Worm (Caenorhabditis elegans): ENCODE data around the gene npp-25.

Gene npp-25

DNA sequence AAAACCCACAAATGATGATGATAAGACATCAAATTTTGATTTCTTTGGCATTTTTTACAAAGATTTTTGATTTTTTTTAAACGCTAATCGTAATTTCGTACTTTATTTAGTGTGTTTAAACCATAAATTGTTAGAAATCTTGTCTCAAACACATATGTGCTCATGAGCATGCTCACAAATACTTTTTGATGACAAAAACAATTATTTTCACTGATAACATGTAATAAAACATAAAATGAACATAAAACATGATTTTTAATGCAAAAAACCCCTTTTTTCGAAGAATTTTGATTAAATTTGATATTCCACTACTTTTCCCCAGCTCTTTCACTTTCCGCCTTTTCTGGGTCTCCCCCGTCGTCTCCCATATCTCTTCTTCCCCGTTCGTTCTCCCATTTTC, 7.0 kb upstream of the npp-25 start:
- no peak for TF ChIP-seq unc-62 (GFP tag; optimal IDR thresholded peaks at IDR 0.05)

DNA sequence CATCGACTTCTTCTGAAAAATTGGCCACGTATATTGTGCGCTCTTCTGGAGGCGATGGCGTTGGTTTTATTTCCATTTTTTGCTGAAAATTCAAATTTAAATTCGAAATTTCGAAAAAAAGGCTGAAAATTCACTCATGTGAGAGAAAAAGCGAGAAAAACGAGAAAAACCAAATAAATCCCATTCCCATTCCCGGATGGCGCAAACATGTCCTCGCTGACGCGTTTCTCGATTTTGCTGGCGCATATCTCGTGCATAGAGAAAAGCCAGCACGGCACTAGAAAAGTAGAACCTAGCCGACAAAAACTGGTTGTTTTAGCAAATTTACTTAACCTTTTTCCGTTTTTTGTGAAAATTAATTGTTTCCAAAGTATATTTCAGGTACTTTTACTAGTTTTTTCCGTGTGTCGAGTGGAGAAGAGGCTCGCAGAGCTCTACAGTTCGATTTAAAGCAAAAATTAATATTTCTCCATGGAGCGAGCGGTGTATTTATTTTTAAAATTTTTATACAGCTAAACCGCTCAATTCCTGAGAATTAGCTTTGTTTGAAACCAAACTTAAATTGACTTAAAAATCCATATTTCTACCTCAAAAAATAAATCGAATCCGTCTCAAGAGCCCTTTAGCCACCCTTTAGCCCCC, 6.1 kb upstream of the npp-25 start, which contains the start of gene rbm-7:
Gene rbm-7 (minus strand): TSS at position 82 of the 642 bp plus-strand sequence.
- TF ChIP-seq lsy-2 (tag; optimal IDR thresholded peaks at IDR 0.05): peak; percentile 53
- peak; percentile 42 for TF ChIP-seq pha-4 (tag; optimal IDR thresholded peaks at IDR 0.05)
- TF ChIP-seq mep-1 (tag; optimal IDR thresholded peaks at IDR 0.05): peak; percentile 79
- peak; percentile 77 for TF ChIP-seq unc-120 (tag; optimal IDR thresholded peaks at IDR 0.05; ENCODE audit: poor library complexity, severe bottlenecking)
- peak; percentile 15 for TF ChIP-seq sptf-1 (tag; optimal IDR thresholded peaks at IDR 0.05)
- TF ChIP-seq zip-8 (tag; optimal IDR thresholded peaks at IDR 0.05): no peak
- no peak for TF ChIP-seq nhr-76 (tag; optimal IDR thresholded peaks at IDR 0.05)
- TF ChIP-seq lin-13 (tag; optimal IDR thresholded peaks at IDR 0.05): peak; percentile 79
- peak; percentile 19 for TF ChIP-seq nhr-237 (tag; optimal IDR thresholded peaks at IDR 0.05)
- no peak for TF ChIP-seq nhr-12 (tag; optimal IDR thresholded peaks at IDR 0.05)

DNA sequence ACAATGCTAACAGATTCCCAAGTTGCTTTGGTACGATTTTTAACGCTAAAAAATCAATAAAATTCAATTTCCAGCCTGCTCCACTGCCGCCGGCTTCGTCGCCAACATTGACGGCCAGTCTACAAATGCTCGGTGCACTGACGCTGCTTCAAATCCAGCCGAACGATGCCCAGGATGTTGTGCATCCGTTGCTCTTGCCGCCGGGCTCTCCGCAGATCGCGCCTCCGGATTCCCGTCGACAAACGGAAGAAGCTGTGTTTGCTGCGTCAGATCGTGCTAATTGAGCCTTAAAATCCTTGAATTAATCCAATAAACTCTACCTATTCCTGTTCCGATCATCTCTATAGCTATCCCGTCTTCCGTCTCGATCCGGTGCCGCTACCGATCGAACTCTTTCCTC, 5.3 kb upstream of the npp-25 start:
- TF ChIP-seq lsy-2 (tag; optimal IDR thresholded peaks at IDR 0.05): no peak
- TF ChIP-seq ham-2 (GFP tag; optimal IDR thresholded peaks at IDR 0.05): no peak
- TF ChIP-seq ztf-11 (tag; optimal IDR thresholded peaks at IDR 0.05): no peak
- TF ChIP-seq nhr-12 (tag; optimal IDR thresholded peaks at IDR 0.05): no peak
- no peak for TF ChIP-seq tbx-8 (GFP tag; optimal IDR thresholded peaks at IDR 0.05)
- TF ChIP-seq cnd-1 (tag; optimal IDR thresholded peaks at IDR 0.05): no peak
- TF ChIP-seq elt-3 (tag; optimal IDR thresholded peaks at IDR 0.05): no peak
- no peak for TF ChIP-seq zip-8 (tag; optimal IDR thresholded peaks at IDR 0.05)
- no peak for TF ChIP-seq unc-120 (tag; optimal IDR thresholded peaks at IDR 0.05; ENCODE audit: poor library complexity, severe bottlenecking)
- TF ChIP-seq ceh-43 (GFP tag; optimal IDR thresholded peaks at IDR 0.05): no peak
- no peak for TF ChIP-seq mab-5 (tag; optimal IDR thresholded peaks at IDR 0.05)
- no peak for TF ChIP-seq pha-4 (tag; optimal IDR thresholded peaks at IDR 0.05)

DNA sequence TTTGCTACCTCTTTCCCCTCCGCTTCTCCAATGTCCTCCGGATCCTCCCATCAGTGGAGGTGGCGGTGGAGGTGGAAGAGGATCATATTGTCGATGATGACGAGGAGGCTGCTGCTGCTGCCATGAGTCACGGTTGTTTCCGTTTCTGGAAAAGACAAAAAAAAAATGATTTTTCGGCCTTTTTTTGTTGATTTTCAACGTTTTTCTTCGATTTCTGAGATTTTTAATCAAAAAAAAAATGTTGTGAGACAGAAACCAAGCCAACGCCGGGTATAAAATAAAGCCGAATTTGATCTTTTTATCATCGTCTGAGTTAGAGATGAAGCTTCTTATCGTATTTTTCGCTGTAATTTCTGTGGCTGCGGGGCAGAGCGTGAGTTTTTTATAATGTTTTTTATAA, 3.8 kb upstream of the npp-25 start, which contains the start of gene Y37D8A.19:
Gene Y37D8A.19 (plus strand): TSS at position 301 of the 400 bp plus-strand sequence.
- TF ChIP-seq zip-8 (tag; optimal IDR thresholded peaks at IDR 0.05) (no peak), drap-1 (GFP tag; optimal IDR thresholded peaks at IDR 0.05) (no peak), lsy-2 (tag; optimal IDR thresholded peaks at IDR 0.05) (no peak), ces-1 (GFP tag; optimal IDR thresholded peaks at IDR 0.05) (no peak)

DNA sequence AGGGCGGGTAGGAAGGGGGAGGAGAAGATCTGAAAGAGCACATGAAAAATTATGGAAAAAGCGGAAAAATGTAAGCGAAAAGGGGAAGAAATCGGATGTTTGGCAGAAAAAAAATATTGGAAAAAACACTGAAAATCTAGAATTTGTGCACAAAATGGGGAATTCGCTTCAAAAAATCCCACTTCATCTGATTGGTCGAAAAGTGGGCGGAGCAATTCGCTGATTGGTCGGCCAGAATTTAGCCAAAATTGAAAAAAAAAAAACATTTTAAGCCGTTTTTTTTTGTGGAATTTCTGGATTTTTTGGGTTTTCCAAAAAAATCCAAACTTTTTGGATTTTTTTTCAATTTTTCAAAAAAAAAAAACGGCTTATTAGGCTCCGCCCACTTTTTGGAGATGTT, 5.0 kb downstream of the npp-25 start:
- no peak for TF ChIP-seq elt-1 (tag; optimal IDR thresholded peaks at IDR 0.05; ENCODE audit: borderline replicate concordance, insufficient read depth)
- TF ChIP-seq blmp-1 (tag; optimal IDR thresholded peaks at IDR 0.05): no peak
- TF ChIP-seq nhr-28 (tag; optimal IDR thresholded peaks at IDR 0.05): no peak
- no peak for TF ChIP-seq mls-2 (tag; optimal IDR thresholded peaks at IDR 0.05)
- no peak for TF ChIP-seq unc-120 (tag; optimal IDR thresholded peaks at IDR 0.05; ENCODE audit: poor library complexity, severe bottlenecking)
- no peak for TF ChIP-seq sem-2 (GFP tag; optimal IDR thresholded peaks at IDR 0.05)
- TF ChIP-seq unc-62 (GFP tag; optimal IDR thresholded peaks at IDR 0.05): no peak
- no peak for TF ChIP-seq ham-2 (GFP tag; optimal IDR thresholded peaks at IDR 0.05)
- TF ChIP-seq mab-5 (tag; optimal IDR thresholded peaks at IDR 0.05): no peak

DNA sequence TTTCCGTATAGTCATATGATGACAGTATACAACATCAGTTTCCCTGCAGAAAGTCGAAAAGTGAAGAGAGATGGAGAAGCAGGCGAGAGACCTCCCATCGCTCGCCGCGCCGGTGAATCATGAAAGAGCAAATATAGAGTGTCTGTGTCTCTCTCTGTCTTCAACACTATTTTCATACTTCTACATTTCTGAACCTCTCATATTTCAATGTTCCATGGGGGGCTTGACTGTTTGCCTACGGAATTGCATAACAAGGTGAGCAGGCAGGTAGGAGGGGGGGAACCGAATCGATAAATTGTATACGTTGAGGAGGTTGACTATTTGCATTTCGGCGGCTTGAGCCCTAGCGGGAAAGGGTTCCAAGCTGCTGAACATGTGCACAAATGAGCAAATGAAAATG, 5.9 kb downstream of the npp-25 start:
- TF ChIP-seq sem-2 (GFP tag; optimal IDR thresholded peaks at IDR 0.05) (no peak), mls-2 (tag; optimal IDR thresholded peaks at IDR 0.05) (no peak), ztf-11 (tag; optimal IDR thresholded peaks at IDR 0.05) (no peak), elt-1 (tag; optimal IDR thresholded peaks at IDR 0.05; ENCODE audit: borderline replicate concordance, insufficient read depth) (no peak), mab-5 (tag; optimal IDR thresholded peaks at IDR 0.05) (no peak), unc-120 (tag; optimal IDR thresholded peaks at IDR 0.05; ENCODE audit: poor library complexity, severe bottlenecking) (no peak), pha-4 (tag; optimal IDR thresholded peaks at IDR 0.05) (peak; percentile 73), lin-32 (GFP tag; optimal IDR thresholded peaks at IDR 0.05) (no peak), tbx-8 (GFP tag; optimal IDR thresholded peaks at IDR 0.05) (no peak)

DNA sequence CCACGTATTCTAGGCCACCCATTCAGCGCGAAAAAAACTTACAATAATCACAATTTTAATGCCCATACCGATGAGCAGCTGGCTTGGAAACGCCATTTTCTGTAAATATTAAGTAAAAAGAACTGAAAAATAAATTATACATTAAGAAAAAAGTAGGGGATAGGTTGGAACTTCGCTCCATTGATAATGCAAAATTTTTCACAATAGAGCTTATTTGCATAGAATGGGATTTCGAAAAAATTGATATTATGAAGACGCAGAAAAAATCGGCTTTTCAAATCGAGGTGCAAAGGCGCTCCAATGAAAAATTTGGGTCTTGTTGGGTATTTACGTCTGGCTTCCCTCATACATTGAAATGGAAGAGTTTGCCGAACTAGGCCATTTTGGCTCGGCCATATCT, 7.2 kb downstream of the npp-25 start, which contains the start of gene Y37D8A.16:
Gene Y37D8A.16 (minus strand): TSS at position 101 of the 400 bp plus-strand sequence.
- TF ChIP-seq mab-5 (tag; optimal IDR thresholded peaks at IDR 0.05) (no peak), nhr-28 (tag; optimal IDR thresholded peaks at IDR 0.05) (no peak), drap-1 (GFP tag; optimal IDR thresholded peaks at IDR 0.05) (no peak), cnd-1 (tag; optimal IDR thresholded peaks at IDR 0.05) (no peak), flh-1 (GFP tag; optimal IDR thresholded peaks at IDR 0.05) (no peak), ham-2 (GFP tag; optimal IDR thresholded peaks at IDR 0.05) (no peak), hlh-1 (tag; optimal IDR thresholded peaks at IDR 0.05) (no peak), tbx-8 (GFP tag; optimal IDR thresholded peaks at IDR 0.05) (no peak), unc-120 (tag; optimal IDR thresholded peaks at IDR 0.05; ENCODE audit: poor library complexity, severe bottlenecking) (no peak)
